Fruit fly (Drosophila melanogaster) whole organism, prepupa: ENCODE measurements around the gene Dic4.

Experiments used
- Blimp-1 ChIP-seq: fragments of 200-800 bp; sonication (Bioruptor generic); optimal IDR thresholded peaks from 3 replicates; lab custom pipeline; 2017; ENCODE audit warnings: missing biosample characterization, missing genetic modification characterization, mild to moderate bottlenecking, moderate library complexity, missing genetic modification reagents
- CG11762 ChIP-seq: fragments of 200-800 bp; sonication (Bioruptor generic); optimal IDR thresholded peaks from 3 replicates; lab custom pipeline; 2016; ENCODE audit warnings: missing biosample characterization, missing genetic modification characterization; ENCODE audit not compliant: insufficient read depth
- CG11902 ChIP-seq: fragments of 200-800 bp; sonication (Bioruptor generic); optimal IDR thresholded peaks from 3 replicates; lab custom pipeline; 2016; ENCODE audit warnings: missing biosample characterization, missing genetic modification characterization
- CG15336 ChIP-seq: fragments of 200-800 bp; sonication (Bioruptor generic); IDR thresholded peaks from 2 replicates; pipeline ENCODE4 v1.3.6; 2022; ENCODE audit warnings: missing biosample characterization, missing genetic modification characterization
- CG1621 ChIP-seq: fragments of 200-800 bp; sonication (Bioruptor generic); optimal IDR thresholded peaks from 3 replicates; lab custom pipeline; 2018; ENCODE audit warnings: missing biosample characterization, mild to moderate bottlenecking, missing genetic modification characterization
- CG16779 ChIP-seq: fragments of 200-800 bp; sonication (Bioruptor generic); optimal IDR thresholded peaks from 3 replicates; lab custom pipeline; 2017; ENCODE audit warnings: missing biosample characterization, mild to moderate bottlenecking, missing genetic modification characterization
- CG34406 ChIP-seq: fragments of 200-800 bp; sonication (Bioruptor generic); optimal IDR thresholded peaks from 3 replicates; lab custom pipeline; 2016; ENCODE audit warnings: missing biosample characterization, missing genetic modification characterization
- CG6163 ChIP-seq: fragments of 200-800 bp; sonication (Bioruptor generic); IDR thresholded peaks from 3 replicates; pipeline ENCODE4 v1.3.6; 2022; ENCODE audit warnings: missing biosample characterization, missing genetic modification characterization
- CG6276 ChIP-seq: fragments of 200-800 bp; sonication (Bioruptor generic); optimal IDR thresholded peaks from 2 replicates; lab custom pipeline; 2017; ENCODE audit warnings: missing biosample characterization, mild to moderate bottlenecking, missing genetic modification characterization
- CG6854 ChIP-seq: fragments of 200-800 bp; sonication (Bioruptor generic); optimal IDR thresholded peaks from 2 replicates; lab custom pipeline; 2017; ENCODE audit warnings: missing biosample characterization, mild to moderate bottlenecking, missing genetic modification characterization
- CG7368 ChIP-seq: fragments of 200-800 bp; sonication (Bioruptor generic); optimal IDR thresholded peaks from 3 replicates; lab custom pipeline; 2016; ENCODE audit warnings: missing biosample characterization, missing genetic modification characterization
- CG8319 ChIP-seq: fragments of 200-800 bp; sonication (Bioruptor generic); optimal IDR thresholded peaks from 3 replicates; lab custom pipeline; 2016; ENCODE audit warnings: missing biosample characterization, missing genetic modification characterization
- CG9139 ChIP-seq: fragments of 200-800 bp; sonication (Bioruptor generic); optimal IDR thresholded peaks from 3 replicates; lab custom pipeline; 2017; ENCODE audit warnings: missing biosample characterization, mild to moderate bottlenecking, missing genetic modification characterization
- Eip75B ChIP-seq: fragments of 200-800 bp; sonication (Bioruptor generic); optimal IDR thresholded peaks from 3 replicates; lab custom pipeline; 2016; ENCODE audit warnings: missing biosample characterization, missing genetic modification characterization
- Eip78C ChIP-seq: fragments of 200-800 bp; sonication (Bioruptor generic); peaks from one replicate; lab custom pipeline; 2016; ENCODE audit warnings: missing biosample characterization, missing genetic modification characterization
- Eip93F ChIP-seq: fragments of 200-800 bp; sonication (Bioruptor generic); optimal IDR thresholded peaks from 2 replicates; lab custom pipeline; 2016; ENCODE audit warnings: missing biosample characterization, mild to moderate bottlenecking, missing genetic modification characterization
- Ets96B ChIP-seq: fragments of 200-800 bp; optimal IDR thresholded peaks from 2 replicates; lab custom pipeline; 2019; ENCODE audit warnings: missing biosample characterization, mild to moderate bottlenecking, missing genetic modification characterization, moderate library complexity
- Gug ChIP-seq: fragments of 200-800 bp; sonication (Bioruptor generic); IDR thresholded peaks from 2 replicates; pipeline ENCODE4 v1.3.6; 2022; ENCODE audit warnings: missing biosample characterization, missing genetic modification characterization
- Hr39 ChIP-seq: fragments of 200-800 bp; sonication (Bioruptor generic); optimal IDR thresholded peaks from 2 replicates; lab custom pipeline; 2016; ENCODE audit warnings: missing biosample characterization, missing genetic modification characterization
- Hr4 ChIP-seq: fragments of 200-800 bp; sonication (Bioruptor generic); optimal IDR thresholded peaks from 3 replicates; lab custom pipeline; 2016; ENCODE audit warnings: missing biosample characterization, missing genetic modification characterization
- Lpt ChIP-seq: fragments of 200-800 bp; sonication (Bioruptor generic); optimal IDR thresholded peaks from 3 replicates; lab custom pipeline; 2016; ENCODE audit warnings: missing biosample characterization, missing genetic modification characterization
- Smox ChIP-seq: fragments of 200-800 bp; sonication (Bioruptor generic); optimal IDR thresholded peaks from 3 replicates; lab custom pipeline; 2016; ENCODE audit warnings: missing biosample characterization, missing genetic modification characterization
- Sox102F ChIP-seq: fragments of 200-800 bp; sonication (Bioruptor generic); optimal IDR thresholded peaks from 2 replicates; lab custom pipeline; 2016; ENCODE audit warnings: missing biosample characterization, mild to moderate bottlenecking, missing genetic modification characterization
- Sox14 ChIP-seq: fragments of 200-800 bp; sonication (Bioruptor generic); optimal IDR thresholded peaks from 3 replicates; lab custom pipeline; 2016; ENCODE audit warnings: missing biosample characterization, missing genetic modification characterization
- achi ChIP-seq: fragments of 200-800 bp; sonication (Bioruptor generic); optimal IDR thresholded peaks from 3 replicates; lab custom pipeline; 2016; ENCODE audit warnings: missing biosample characterization, missing genetic modification characterization
- cyc ChIP-seq: fragments of 200-800 bp; sonication (Bioruptor generic); optimal IDR thresholded peaks from 3 replicates; lab custom pipeline; 2016; ENCODE audit warnings: missing biosample characterization, missing genetic modification characterization
- dac ChIP-seq: fragments of 200-800 bp; sonication (Bioruptor generic); optimal IDR thresholded peaks from 2 replicates; lab custom pipeline; 2017; ENCODE audit warnings: missing biosample characterization, mild to moderate bottlenecking, missing genetic modification characterization
- dsx ChIP-seq: fragments of 200-800 bp; optimal IDR thresholded peaks from 3 replicates; lab custom pipeline; 2019; ENCODE audit warnings: missing biosample characterization, mild to moderate bottlenecking, missing genetic modification characterization, moderate library complexity; ENCODE audit not compliant: poor library complexity, severe bottlenecking
- esn ChIP-seq: fragments of 200-800 bp; sonication (Bioruptor generic); optimal IDR thresholded peaks from 2 replicates; lab custom pipeline; 2016; ENCODE audit warnings: missing biosample characterization, mild to moderate bottlenecking, missing genetic modification characterization, moderate library complexity
- fkh ChIP-seq: fragments of 200-800 bp; sonication (Bioruptor generic); optimal IDR thresholded peaks from 3 replicates; lab custom pipeline; 2017; ENCODE audit warnings: missing biosample characterization, mild to moderate bottlenecking, missing genetic modification characterization, moderate library complexity
- lz ChIP-seq: fragments of 200-800 bp; sonication (Bioruptor generic); optimal IDR thresholded peaks from 3 replicates; lab custom pipeline; 2016; ENCODE audit warnings: missing biosample characterization, missing genetic modification characterization
- net ChIP-seq: fragments of 200-800 bp; sonication (Bioruptor generic); optimal IDR thresholded peaks from 3 replicates; lab custom pipeline; 2016; ENCODE audit warnings: missing biosample characterization, missing genetic modification characterization
- pdm3 ChIP-seq: fragments of 200-800 bp; sonication (Bioruptor generic); optimal IDR thresholded peaks from 3 replicates; lab custom pipeline; 2016; ENCODE audit warnings: missing biosample characterization, missing genetic modification characterization
- salr ChIP-seq, 2 experiments: fragments of 200-800 bp; sonication (Bioruptor generic); optimal IDR thresholded peaks; 3 replicates each; lab custom pipeline; 2016 to 2018; ENCODE audit warnings: missing biosample characterization in 2 of 2, missing genetic modification characterization in 2 of 2, mild to moderate bottlenecking in 1 of 2
- spab ChIP-seq: fragments of 200-800 bp; sonication (Bioruptor generic); optimal IDR thresholded peaks from 2 replicates; lab custom pipeline; 2017; ENCODE audit warnings: missing biosample characterization, mild to moderate bottlenecking, missing genetic modification characterization, missing genetic modification reagents
- ss ChIP-seq, 2 experiments: fragments of 200-800 bp; sonication (Bioruptor generic); optimal IDR thresholded peaks; 2 replicates in 1 of 2; 3 replicates in 1 of 2; lab custom pipeline; 2017 to 2018; ENCODE audit warnings: mild to moderate bottlenecking in 2 of 2, missing biosample characterization in 2 of 2, missing genetic modification characterization in 2 of 2, moderate library complexity in 1 of 2
- svp ChIP-seq: fragments of 200-800 bp; sonication (Bioruptor generic); peaks from one replicate; lab custom pipeline; 2016; ENCODE audit warnings: missing biosample characterization, missing genetic modification characterization
- topi ChIP-seq: fragments of 200-800 bp; sonication (Bioruptor generic); optimal IDR thresholded peaks from 3 replicates; lab custom pipeline; 2016; ENCODE audit warnings: missing biosample characterization, missing genetic modification characterization

Gene Dic4

dm6 chr3L:18672203-18672602 is 26.0 kb downstream of the Dic4 start (continued):
- TF ChIP-seq fkh (GFP tag; lab: Kevin White, UChicago), result no peak
- TF ChIP-seq CG16779 (tag; lab: Kevin White, UChicago), result no peak
- TF ChIP-seq Blimp-1 (GFP tag; lab: Kevin White, UChicago), result no peak
- no peak for TF ChIP-seq Gug (GFP tag; lab: Robert Waterston, UW)
- TF ChIP-seq Hr39 (GFP tag; lab: Kevin White, UChicago), result no peak
- TF ChIP-seq Eip75B (GFP tag; lab: Kevin White, UChicago), result peak; percentile 63
- peak; percentile 34 for TF ChIP-seq cyc (GFP tag; lab: Kevin White, UChicago)
- no peak for TF ChIP-seq CG34406 (GFP tag; lab: Kevin White, UChicago)
- TF ChIP-seq CG11762 (GFP tag; lab: Kevin White, UChicago), result no peak
- no peak for TF ChIP-seq spab (GFP tag; lab: Kevin White, UChicago)
- no peak for TF ChIP-seq CG11902 (GFP tag; lab: Kevin White, UChicago)
- no peak for TF ChIP-seq Hr4 (GFP tag; lab: Kevin White, UChicago)
- TF ChIP-seq CG7368 (GFP tag; lab: Kevin White, UChicago), result no peak
- TF ChIP-seq pdm3, result no peak
- no peak for TF ChIP-seq CG6276
- no peak for TF ChIP-seq Eip93F (GFP tag; lab: Kevin White, UChicago)
- TF ChIP-seq CG1621, result no peak
- no peak for TF ChIP-seq dac (GFP tag; lab: Kevin White, UChicago)
- no peak for TF ChIP-seq Ets96B (tag; lab: Kevin White, UChicago)

dm6 chr3L:18669874-18670273 is 28.3 kb downstream of the Dic4 start:
- TF ChIP-seq Ets96B (tag; lab: Kevin White, UChicago) (no peak), svp (GFP tag; lab: Kevin White, UChicago) (peak; percentile 94)

- TF ChIP-seq CG8319 (GFP tag; lab: Kevin White, UChicago) (no peak), lz (no peak), CG11762 (GFP tag; lab: Kevin White, UChicago) (no peak), Sox102F (GFP tag; lab: Kevin White, UChicago) (no peak), CG1621 (no peak), ss (GFP tag; optimal IDR thresholded peaks at IDR 0.05; lab: Kevin White, UChicago) (no peak), cyc (GFP tag; lab: Kevin White, UChicago) (peak; percentile 2), Eip78C (peak; percentile 45), CG6163 (GFP tag; lab: Robert Waterston, UW) (no peak), Blimp-1 (GFP tag; lab: Kevin White, UChicago) (no peak), net (no peak), CG6854 (GFP tag; lab: Kevin White, UChicago) (no peak), svp (GFP tag; lab: Kevin White, UChicago) (peak; percentile 79), achi (GFP tag; lab: Kevin White, UChicago) (peak; percentile 11), Smox (no peak), CG15336 (GFP tag; lab: Robert Waterston, UW) (no peak), Ets96B (tag; lab: Kevin White, UChicago) (no peak), Lpt (no peak), esn (GFP tag; lab: Kevin White, UChicago) (peak; percentile 7), Hr39 (GFP tag; lab: Kevin White, UChicago) (no peak), fkh (GFP tag; lab: Kevin White, UChicago) (peak; percentile 87), dsx (GFP tag; lab: Kevin White, UChicago) (no peak), topi (GFP tag; lab: Kevin White, UChicago) (no peak), salr (GFP tag; optimal IDR thresholded peaks at IDR 0.05; lab: Kevin White, UChicago) (no peak), Sox14 (GFP tag; lab: Kevin White, UChicago) (peak; percentile 45), CG9139 (GFP tag; lab: Kevin White, UChicago) (no peak)
- TF ChIP-seq, all 60 proteins: peak for 7
Measured at dm6 chr3L:18667115-18667514, 31.1 kb downstream of the Dic4 start, which contains the start of gene CG42495. Gene CG42495 (plus strand): TSS chr3L:18667361.
